Fruit fly (Drosophila melanogaster): ENCODE results near the gene SP1029.

Gene SP1029

DNA sequence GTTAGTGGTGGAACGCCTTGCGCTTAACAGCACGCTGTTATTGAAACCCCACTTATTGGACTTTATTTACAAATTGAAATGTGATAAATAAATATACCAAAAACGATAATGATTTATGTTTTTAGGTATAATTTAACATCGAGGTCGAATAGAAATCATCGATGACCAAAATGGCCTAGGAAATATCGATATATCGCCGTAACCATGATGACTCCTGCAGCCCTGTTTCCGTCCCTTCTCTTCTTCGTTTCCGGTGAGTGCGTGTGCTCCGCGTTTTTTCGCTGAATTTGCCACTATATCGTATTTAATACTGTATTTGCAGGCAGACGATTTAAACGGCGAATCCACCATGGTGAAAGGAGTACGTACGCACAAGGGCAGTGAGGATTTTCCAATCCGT is 30.3 kb downstream of the SP1029 start, which contains the start of gene eEF1gamma (continued):
- TF ChIP-seq gcm (GFP tag; optimal IDR thresholded peaks at IDR 0.05) (peak; percentile 95), CG10321 (GFP tag; IDR thresholded peaks at IDR 0.05) (peak; percentile 77; the same call in 1 of the 2 replicates), chif (GFP tag; optimal IDR thresholded peaks at IDR 0.05) (peak; percentile 90 to 97), CG4730 (GFP tag; IDR thresholded peaks at IDR 0.05) (peak; percentile 89), Elba2 (GFP tag; optimal IDR thresholded peaks at IDR 0.05) (peak; percentile 70), mld (GFP tag; IDR thresholded peaks at IDR 0.05; ENCODE audit: partially characterized antibody) (peak; percentile 89), Hr39 (optimal IDR thresholded peaks at IDR 0.05) (no peak), yki (optimal IDR thresholded peaks at IDR 0.05) (no peak), Mes4 (GFP tag; optimal IDR thresholded peaks at IDR 0.05) (peak; percentile 98), lov (optimal IDR thresholded peaks at IDR 0.05) (no peak), lov (GFP tag; IDR thresholded peaks at IDR 0.05) (peak; percentile 98), CG11723 (GFP tag; optimal IDR thresholded peaks at IDR 0.05) (peak; percentile 95), kah (GFP tag; optimal IDR thresholded peaks at IDR 0.05) (peak; percentile 91), ranshi (GFP tag; IDR thresholded peaks at IDR 0.05) (peak; percentile 92), sens (GFP tag) (peak; percentile 99), ase (GFP tag; IDR thresholded peaks at IDR 0.05) (peak; percentile 93), Sin3A (optimal IDR thresholded peaks at IDR 0.05) (peak; percentile 60), CG42726 (GFP tag; IDR thresholded peaks at IDR 0.05; ENCODE audit: partially characterized antibody) (peak; percentile 86; the same call in 1 of the 2 replicates), D19B (GFP tag; optimal IDR thresholded peaks at IDR 0.05) (peak; percentile 87), tna (GFP tag; IDR thresholded peaks at IDR 0.05; ENCODE audit: partially characterized antibody) (peak; percentile 92), Hr78 (GFP tag; optimal IDR thresholded peaks at IDR 0.05) (peak in 1 of 2 experiments; percentile 61), CG16779 (GFP tag; IDR thresholded peaks at IDR 0.05) (peak; percentile 93), lmd (GFP tag; IDR thresholded peaks at IDR 0.05) (peak; percentile 89), CG15696 (tag; optimal IDR thresholded peaks at IDR 0.05) (peak; percentile 77), so (GFP tag; IDR thresholded peaks at IDR 0.05) (peak; percentile 96), Eip74EF (GFP tag; optimal IDR thresholded peaks at IDR 0.05) (peak in 1 of 2 experiments; percentile 82), CG17802 (tag; optimal IDR thresholded peaks at IDR 0.05) (peak; percentile 82), CG18764 (GFP tag; optimal IDR thresholded peaks at IDR 0.05) (peak; percentile 93), bowl (GFP tag; IDR thresholded peaks at IDR 0.05) (peak; percentile 88), Doc3 (GFP tag; IDR thresholded peaks at IDR 0.05; ENCODE audit: partially characterized antibody) (peak; percentile 81), CG7271 (tag; optimal IDR thresholded peaks at IDR 0.05) (peak; percentile 99), wek (GFP tag; optimal IDR thresholded peaks at IDR 0.05) (peak; percentile 95), Meics (GFP tag; optimal IDR thresholded peaks at IDR 0.05) (peak; percentile 98), CG10431 (GFP tag; optimal IDR thresholded peaks at IDR 0.05) (peak; percentile 95), Neu2 (GFP tag; optimal IDR thresholded peaks at IDR 0.05; ENCODE audit: borderline replicate concordance) (peak; percentile 81), bab2 (GFP tag; optimal IDR thresholded peaks at IDR 0.05) (peak; percentile 85), CG12391 (tag; optimal IDR thresholded peaks at IDR 0.05) (peak; percentile 95), h (optimal IDR thresholded peaks at IDR 0.05) (no peak), lola (GFP tag; optimal IDR thresholded peaks at IDR 0.05) (peak in 1 of 3 experiments; percentile 83), ftz-f1 (GFP tag; optimal IDR thresholded peaks at IDR 0.05) (peak; percentile 83), kay (GFP tag; optimal IDR thresholded peaks at IDR 0.05) (peak; percentile 84), hbn (GFP tag; IDR thresholded peaks at IDR 0.05; ENCODE audit: partially characterized antibody) (peak; percentile 89), sug (tag; optimal IDR thresholded peaks at IDR 0.05) (peak; percentile 93), CG6813 (GFP tag; optimal IDR thresholded peaks at IDR 0.05) (peak; percentile 98), CG16815 (GFP tag; optimal IDR thresholded peaks at IDR 0.05) (peak; percentile 84), CG7556 (GFP tag; optimal IDR thresholded peaks at IDR 0.05) (peak; percentile 81), CG18476 (GFP tag; optimal IDR thresholded peaks at IDR 0.05) (peak; percentile 89), Hr3 (GFP tag; optimal IDR thresholded peaks at IDR 0.05) (peak; percentile 85), z (GFP tag; IDR thresholded peaks at IDR 0.05) (peak; percentile 78), CG2129 (GFP tag; IDR thresholded peaks at IDR 0.05; ENCODE audit: partially characterized antibody) (peak; percentile 82), Dip3 (GFP tag; optimal IDR thresholded peaks at IDR 0.05) (peak; percentile 88)
